Worm (Caenorhabditis elegans) whole organism, young adult: Measurements from ENCODE around the gene eng-1.

Source experiments
- B0035.1 ChIP-seq: sonication (generic microtip); optimal IDR thresholded peaks from 2 replicates; lab custom pipeline; 2016; ENCODE audit warnings: missing genetic modification characterization, mild to moderate bottlenecking, missing compliant biosample characterization, missing genotype, missing genetic modification reagents
- B0261.1 ChIP-seq: sonication (generic microtip); optimal IDR thresholded peaks from 2 replicates; lab custom pipeline; 2016; ENCODE audit warnings: mild to moderate bottlenecking, missing genetic modification characterization, moderate library complexity, missing compliant biosample characterization
- B0336.3 ChIP-seq: fragments of 200-800 bp; sonication (Bioruptor generic); IDR thresholded peaks from 2 replicates; pipeline ENCODE4 v1.3.6; 2022; ENCODE audit warnings: missing genetic modification characterization, missing compliant biosample characterization
- C17E4.6 ChIP-seq: fragments of 200-800 bp; sonication (Bioruptor generic); IDR thresholded peaks from 2 replicates; pipeline ENCODE4 v1.3.6; 2022; ENCODE audit warnings: missing genetic modification reagents, missing genetic modification characterization, missing compliant biosample characterization
- F33H1.4 ChIP-seq: fragments of 200-800 bp; sonication (Bioruptor generic); IDR thresholded peaks from 2 replicates; pipeline ENCODE4 v1.3.6; 2022; ENCODE audit warnings: missing genetic modification reagents, missing genetic modification characterization, missing compliant biosample characterization
- F39B2.1 ChIP-seq: fragments of 200-800 bp; sonication (Bioruptor generic); IDR thresholded peaks from 2 replicates; pipeline ENCODE4 v1.3.6; 2022; ENCODE audit warnings: missing genetic modification reagents, missing genetic modification characterization, missing compliant biosample characterization
- F55B11.4 ChIP-seq: sonication (generic microtip); optimal IDR thresholded peaks from 2 replicates; lab custom pipeline; 2016; ENCODE audit warnings: missing compliant biosample characterization, missing genetic modification characterization, borderline replicate concordance; ENCODE audit not compliant: insufficient read depth
- K11D2.4 ChIP-seq: fragments of 200-800 bp; sonication (Bioruptor generic); IDR thresholded peaks from 2 replicates; pipeline ENCODE4 v1.3.6; 2022; ENCODE audit warnings: missing genetic modification reagents, missing genetic modification characterization, missing compliant biosample characterization
- K12H6.12 ChIP-seq: fragments of 200-800 bp; sonication (Bioruptor generic); optimal IDR thresholded peaks from 2 replicates; lab custom pipeline; 2018; ENCODE audit warnings: mild to moderate bottlenecking, missing genetic modification characterization, missing compliant biosample characterization
- Y53F4B.3 ChIP-seq: fragments of 200-800 bp; sonication (Bioruptor generic); IDR thresholded peaks from 2 replicates; pipeline ENCODE4 v1.3.6; 2022; ENCODE audit warnings: missing genetic modification reagents, missing genetic modification characterization, missing compliant biosample characterization
- Y56A3A.18 ChIP-seq: fragments of 200-800 bp; sonication (Bioruptor generic); IDR thresholded peaks from 2 replicates; pipeline ENCODE4 v1.3.6; 2022; ENCODE audit warnings: missing genetic modification reagents, missing genetic modification characterization, missing compliant biosample characterization
- aptf-3 ChIP-seq: fragments of 200-800 bp; sonication (Bioruptor generic); IDR thresholded peaks from 2 replicates; pipeline ENCODE4 v1.3.6; 2022; ENCODE audit warnings: missing genetic modification characterization, missing compliant biosample characterization
- atf-7 ChIP-seq: sonication (generic microtip); optimal IDR thresholded peaks from 2 replicates; lab custom pipeline; 2017; ENCODE audit warnings: mild to moderate bottlenecking, missing genetic modification characterization, missing compliant biosample characterization
- attf-6 ChIP-seq: fragments of 200-800 bp; sonication (Bioruptor generic); IDR thresholded peaks from 2 replicates; pipeline ENCODE4 v1.3.6; 2022; ENCODE audit warnings: missing genetic modification reagents, missing genetic modification characterization, missing compliant biosample characterization
- ceh-27 ChIP-seq: fragments of 200-800 bp; sonication (Bioruptor generic); optimal IDR thresholded peaks from 2 replicates; lab custom pipeline; 2018; ENCODE audit warnings: mild to moderate bottlenecking, missing genetic modification characterization, moderate library complexity, missing compliant biosample characterization
- ceh-40 ChIP-seq: fragments of 200-800 bp; sonication (Bioruptor generic); IDR thresholded peaks from 2 replicates; pipeline ENCODE4 v1.3.6; 2022; ENCODE audit warnings: missing genetic modification characterization, missing compliant biosample characterization
- ceh-91 ChIP-seq: fragments of 200-800 bp; sonication (Bioruptor generic); IDR thresholded peaks from 2 replicates; pipeline ENCODE4 v1.3.6; 2022; ENCODE audit warnings: missing genetic modification reagents, missing genetic modification characterization, missing compliant biosample characterization
- dpl-1 ChIP-seq: fragments of 150-350 bp; optimal IDR thresholded peaks from 2 replicates; lab custom pipeline; 2014; ENCODE audit warnings: missing biosample characterization, missing genetic modification reagents, missing genetic modification characterization
- efl-1 ChIP-seq: fragments of 150-350 bp; optimal IDR thresholded peaks from 2 replicates; lab custom pipeline; 2014; ENCODE audit warnings: missing biosample characterization, missing genetic modification reagents, missing genetic modification characterization
- egl-18 ChIP-seq: fragments of 200-800 bp; sonication (Bioruptor generic); IDR thresholded peaks from 2 replicates; pipeline ENCODE4 v1.3.6; 2022; ENCODE audit warnings: missing genetic modification reagents, missing genetic modification characterization, missing compliant biosample characterization
- egrh-3 ChIP-seq: fragments of 200-800 bp; sonication (Bioruptor generic); IDR thresholded peaks from 2 replicates; pipeline ENCODE4 v1.3.6; 2022; ENCODE audit warnings: missing genetic modification reagents, missing genetic modification characterization, missing compliant biosample characterization
- ekl-4 ChIP-seq: fragments of 200-800 bp; sonication (Bioruptor generic); IDR thresholded peaks from 2 replicates; pipeline ENCODE4 v1.3.6; 2022; ENCODE audit warnings: missing genetic modification reagents, missing genetic modification characterization, missing compliant biosample characterization
- hmg-1.2 ChIP-seq: fragments of 200-800 bp; sonication (Bioruptor generic); IDR thresholded peaks from 2 replicates; pipeline ENCODE4 v1.3.6; 2022; ENCODE audit warnings: missing genetic modification reagents, missing genetic modification characterization, missing compliant biosample characterization
- hsf-1 ChIP-seq: fragments of 200-800 bp; sonication (Bioruptor generic); IDR thresholded peaks from 2 replicates; pipeline ENCODE4 v1.3.6; 2022; ENCODE audit warnings: missing genetic modification reagents, missing genetic modification characterization, missing compliant biosample characterization
- lin-54 ChIP-seq: fragments of 200-800 bp; sonication (Bioruptor generic); optimal IDR thresholded peaks from 2 replicates; lab custom pipeline; 2018; ENCODE audit warnings: mild to moderate bottlenecking, missing genetic modification characterization, missing compliant biosample characterization
- lir-1 ChIP-seq: fragments of 200-800 bp; sonication (Bioruptor generic); conservative IDR thresholded peaks from 2 replicates; pipeline ENCODE4 v1.3.6; 2022; ENCODE audit warnings: missing genetic modification reagents, missing genetic modification characterization, missing compliant biosample characterization
- lsl-1 ChIP-seq: fragments of 200-800 bp; sonication (Bioruptor generic); optimal IDR thresholded peaks from 2 replicates; lab custom pipeline; 2018; ENCODE audit warnings: mild to moderate bottlenecking, missing genetic modification characterization, moderate library complexity, missing compliant biosample characterization
- lsy-27 ChIP-seq: sonication (generic microtip); optimal IDR thresholded peaks from 2 replicates; lab custom pipeline; 2017; ENCODE audit warnings: missing genetic modification characterization, mild to moderate bottlenecking, missing compliant biosample characterization, antibody characterized with exemption, missing genotype, borderline replicate concordance; ENCODE audit not compliant: insufficient read depth
- mcd-1 ChIP-seq: fragments of 200-800 bp; sonication (Bioruptor generic); IDR thresholded peaks from 2 replicates; pipeline ENCODE4 v1.3.6; 2022; ENCODE audit warnings: missing genetic modification reagents, missing genetic modification characterization, missing compliant biosample characterization
- mel-28 ChIP-seq: sonication (generic microtip); optimal IDR thresholded peaks from 2 replicates; lab custom pipeline; 2016; ENCODE audit warnings: borderline replicate concordance, mild to moderate bottlenecking, missing genetic modification characterization, missing compliant biosample characterization
- nfya-1 ChIP-seq: sonication (generic microtip); optimal IDR thresholded peaks from 2 replicates; lab custom pipeline; 2017; ENCODE audit warnings: antibody characterized with exemption, missing compliant biosample characterization, missing genetic modification characterization, borderline replicate concordance; ENCODE audit not compliant: insufficient read depth
- nfyb-1 ChIP-seq: fragments of 200-800 bp; sonication (Bioruptor generic); IDR thresholded peaks from 2 replicates; pipeline ENCODE4 v1.3.6; 2022; ENCODE audit warnings: missing genetic modification reagents, missing genetic modification characterization, missing compliant biosample characterization
- nhr-80 ChIP-seq: sonication (generic microtip); optimal IDR thresholded peaks from 2 replicates; lab custom pipeline; 2016; ENCODE audit warnings: missing genetic modification characterization, missing compliant biosample characterization
- pha-4 ChIP-seq: fragments of 150-350 bp; sonication (generic microtip); optimal IDR thresholded peaks from 2 replicates; lab custom pipeline; 2014; ENCODE audit warnings: missing biosample characterization, missing genetic modification reagents, missing genetic modification characterization
- rcor-1 ChIP-seq: fragments of 200-800 bp; sonication (Bioruptor generic); IDR thresholded peaks from 2 replicates; pipeline ENCODE4 v1.3.6; 2022; ENCODE audit warnings: missing genetic modification reagents, missing genetic modification characterization, missing compliant biosample characterization
- rec-8 ChIP-seq, 2 experiments: sonication (generic microtip); optimal IDR thresholded peaks; 2 replicates each; lab custom pipeline; 2016; ENCODE audit warnings: mild to moderate bottlenecking in 2 of 2, missing genetic modification characterization in 2 of 2, missing genetic modification reagents in 2 of 2, missing genotype in 2 of 2, missing biosample characterization in 1 of 2, missing compliant biosample characterization in 1 of 2, moderate library complexity in 1 of 2
- repo-1 ChIP-seq: sonication (generic microtip); optimal IDR thresholded peaks from 2 replicates; lab custom pipeline; 2017; ENCODE audit warnings: mild to moderate bottlenecking, missing genetic modification characterization, missing compliant biosample characterization
- rpc-1 ChIP-seq, 2 experiments: fragments of 150-350 bp in 1 of 2; sonication (generic microtip) in 1 of 2; optimal IDR thresholded peaks; 2 replicates each; lab custom pipeline; 2014 to 2018; ENCODE audit warnings: missing biosample characterization in 1 of 2, missing genetic modification characterization in 1 of 2, missing genetic modification reagents in 1 of 2, missing genotype in 1 of 2
- sdz-38 ChIP-seq: sonication (generic microtip); optimal IDR thresholded peaks from 2 replicates; lab custom pipeline; 2016; ENCODE audit warnings: missing genotype, missing genetic modification characterization, missing compliant biosample characterization
- snpc-3.4 ChIP-seq: sonication (generic microtip); optimal IDR thresholded peaks from 2 replicates; lab custom pipeline; 2017; ENCODE audit warnings: missing genetic modification characterization, mild to moderate bottlenecking, missing compliant biosample characterization, antibody characterized with exemption, moderate library complexity, missing genotype, missing genetic modification reagents
- snpc-4 ChIP-seq, 5 experiments: fragments of 150-350 bp in 1 of 5; sonication (generic microtip) in 4 of 5; optimal IDR thresholded peaks; 2 replicates each; lab custom pipeline; 2014 to 2018; ENCODE audit warnings: missing genetic modification characterization in 5 of 5, missing biosample characterization in 3 of 5, antibody characterized with exemption in 2 of 5, mild to moderate bottlenecking in 2 of 5, missing compliant biosample characterization in 2 of 5, missing genotype in 2 of 5, moderate library complexity in 2 of 5, missing genetic modification reagents in 1 of 5
- sptf-2 ChIP-seq: fragments of 200-800 bp; sonication (Bioruptor generic); optimal IDR thresholded peaks from 2 replicates; lab custom pipeline; 2018; ENCODE audit warnings: mild to moderate bottlenecking, missing genetic modification characterization, missing compliant biosample characterization
- tbp1 ChIP-seq: fragments of 200-800 bp; sonication (Bioruptor generic); optimal IDR thresholded peaks from 2 replicates; lab custom pipeline; 2018; ENCODE audit warnings: mild to moderate bottlenecking, missing genetic modification characterization, missing compliant biosample characterization
- unc-62 ChIP-seq: fragments of 150-350 bp; optimal IDR thresholded peaks from 2 replicates; lab custom pipeline; 2014; ENCODE audit warnings: missing biosample characterization, missing genetic modification reagents, missing genetic modification characterization
- xnd-1 ChIP-seq: sonication (generic microtip); optimal IDR thresholded peaks from 2 replicates; lab custom pipeline; 2016; ENCODE audit warnings: missing genotype, missing genetic modification reagents, missing genetic modification characterization, missing compliant biosample characterization
- ztf-28 ChIP-seq: fragments of 200-800 bp; sonication (Bioruptor generic); IDR thresholded peaks from 2 replicates; pipeline ENCODE4 v1.3.6; 2022; ENCODE audit warnings: missing genetic modification reagents, missing genetic modification characterization, missing compliant biosample characterization

Gene eng-1

DNA sequence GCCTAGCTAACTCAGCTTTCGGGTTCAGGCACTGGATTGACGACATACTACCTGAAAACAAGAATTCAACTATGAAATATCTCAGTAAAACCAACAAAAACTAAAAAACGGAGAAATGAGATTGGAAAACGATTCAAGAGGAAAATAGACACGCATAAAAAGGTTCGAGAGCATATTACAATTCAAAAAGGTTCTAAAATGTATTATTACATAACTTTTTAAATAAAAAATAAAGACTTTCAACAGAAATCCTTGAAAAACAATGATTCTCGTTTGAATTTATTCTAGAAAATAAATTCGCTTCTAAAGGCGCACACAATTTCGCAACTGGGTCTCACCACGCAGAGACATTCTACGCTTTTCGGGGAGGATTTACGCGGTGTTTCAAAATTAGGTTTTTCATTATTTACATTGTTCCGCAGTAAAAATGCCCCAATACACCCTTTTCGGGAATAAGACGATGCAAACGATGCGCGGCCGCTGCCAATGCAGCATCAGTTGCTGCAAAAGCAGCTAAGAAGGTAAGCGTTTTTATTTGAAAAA, 12.6 kb downstream of the eng-1 start, which contains the start of the genes cct-6 and alh-9 (continued):
- TF ChIP-seq dpl-1 (GFP tag; lab: Kevin White, UChicago) (peak; percentile 81), xnd-1 (no peak), tbp1 (GFP tag; lab: Kevin White, UChicago) (peak; percentile 44), nhr-80 (peak; percentile 11), snpc-3.4 (peak; percentile 62), ekl-4 (GFP tag; lab: Robert Waterston, UW) (peak; percentile 23; the same call in 1 of the 2 replicates), egrh-3 (GFP tag; lab: Robert Waterston, UW) (no peak), nfyb-1 (GFP tag; lab: Robert Waterston, UW) (peak; percentile 20; the same call in 1 of the 2 replicates), mel-28 (tag; lab: Kevin White, UChicago) (no peak), lin-54 (peak; percentile 91), K12H6.12 (tag; lab: Kevin White, UChicago) (peak; percentile 37), lsy-27 (tag; lab: Kevin White, UChicago) (no peak), B0336.3 (GFP tag; lab: Robert Waterston, UW) (no peak), rpc-1 (optimal IDR thresholded peaks at IDR 0.05; lab: Kevin White, UChicago) (no peak), rpc-1 (tag; optimal IDR thresholded peaks at IDR 0.05; lab: Kevin White, UChicago) (no peak), efl-1 (GFP tag; lab: Kevin White, UChicago) (peak; percentile 70), Y53F4B.3 (GFP tag; lab: Robert Waterston, UW) (no peak), C17E4.6 (GFP tag; lab: Robert Waterston, UW) (no peak), mcd-1 (GFP tag; lab: Robert Waterston, UW) (peak; percentile 58), snpc-4 (GFP tag; optimal IDR thresholded peaks at IDR 0.05; lab: Kevin White, UChicago) (no peak), snpc-4 (tag; optimal IDR thresholded peaks at IDR 0.05; lab: Kevin White, UChicago) (peak in 3 of 4 experiments; percentile 19 to 30 (median 22)), F39B2.1 (GFP tag; lab: Robert Waterston, UW) (no peak), ceh-91 (GFP tag; lab: Robert Waterston, UW) (peak; percentile 44; the same call in 1 of the 2 replicates), hsf-1 (peak; percentile 77), lsl-1 (GFP tag; lab: Kevin White, UChicago) (peak; percentile 55), F33H1.4 (peak; percentile 93), pha-4 (tag; lab: Kevin White, UChicago) (peak; percentile 94)

DNA sequence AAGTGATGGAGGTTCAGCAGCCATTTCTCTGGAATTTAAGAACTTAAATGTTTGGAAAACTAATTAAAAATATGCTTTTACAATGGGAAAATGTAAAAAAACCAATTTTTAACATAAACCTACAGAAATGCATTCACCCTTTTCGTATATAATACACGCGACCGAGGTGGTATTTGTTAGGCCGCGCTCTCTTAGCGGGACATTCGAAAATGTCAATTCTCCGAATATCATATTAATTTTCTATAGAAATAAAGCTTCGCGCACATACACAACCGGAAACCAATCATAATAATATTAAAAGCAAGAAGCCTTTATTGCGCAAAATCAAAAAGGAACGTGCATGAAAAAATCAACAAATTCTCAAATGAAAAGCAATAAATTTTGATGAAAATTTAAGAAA, 15.1 kb downstream of the eng-1 start, which contains the start of gene ddx-23:
TSS of gene ddx-23 (minus strand) at position 30 of the 400 bp plus-strand sequence.
- TF ChIP-seq B0035.1 (tag; lab: Kevin White, UChicago) (no peak), K11D2.4 (GFP tag; lab: Robert Waterston, UW) (no peak), Y56A3A.18 (GFP tag; lab: Robert Waterston, UW) (0 out of 2 replicates have a peak, but pooled peaks have one; percentile 65), repo-1 (peak; percentile 62), F55B11.4 (no peak), rcor-1 (GFP tag; lab: Robert Waterston, UW) (no peak), sdz-38 (tag; lab: Kevin White, UChicago) (no peak), ztf-28 (GFP tag; lab: Robert Waterston, UW) (no peak), C17E4.6 (GFP tag; lab: Robert Waterston, UW) (no peak), atf-7 (tag; lab: Kevin White, UChicago) (no peak), lsy-27 (tag; lab: Kevin White, UChicago) (no peak), lir-1 (no peak), rec-8 (tag; optimal IDR thresholded peaks at IDR 0.05; lab: Kevin White, UChicago) (no peak), B0261.1 (tag; lab: Kevin White, UChicago) (no peak), ceh-27 (GFP tag; lab: Kevin White, UChicago) (no peak), sptf-2 (GFP tag; lab: Kevin White, UChicago) (no peak), xnd-1 (peak; percentile 38), attf-6 (GFP tag; lab: Robert Waterston, UW) (no peak), nfya-1 (tag; lab: Kevin White, UChicago) (no peak), F33H1.4 (peak; percentile 43; the same call in 1 of the 2 replicates), ceh-40 (no peak), aptf-3 (0 out of 2 replicates have a peak, but pooled peaks have one; percentile 51), unc-62 (GFP tag; lab: Kevin White, UChicago) (no peak), hmg-1.2 (GFP tag; lab: Robert Waterston, UW) (no peak), egl-18 (GFP tag; lab: Robert Waterston, UW) (no peak)
